Worm (Caenorhabditis elegans) whole organism, young adult: ENCODE results near the gene C07A9.10.

Experiments used
- Y53G8AR.9 ChIP-seq: fragments of 200-800 bp; sonication (Bioruptor generic); conservative IDR thresholded peaks from 2 replicates; pipeline ENCODE4 v1.3.6; 2022; ENCODE audit warnings: missing genetic modification reagents, missing genetic modification characterization, missing compliant biosample characterization
- Y79H2A.3 ChIP-seq: fragments of 200-800 bp; sonication (Bioruptor generic); conservative IDR thresholded peaks from 2 replicates; pipeline ENCODE4 v1.3.6; 2022; ENCODE audit warnings: missing genetic modification reagents, missing genetic modification characterization, missing compliant biosample characterization
- attf-3 ChIP-seq: fragments of 200-800 bp; sonication (Bioruptor generic); conservative IDR thresholded peaks from 2 replicates; pipeline ENCODE4 v1.3.6; 2022; ENCODE audit warnings: missing genetic modification reagents, missing genetic modification characterization, missing compliant biosample characterization
- ceh-100 ChIP-seq: fragments of 200-800 bp; sonication (Bioruptor generic); IDR thresholded peaks from 2 replicates; pipeline ENCODE4 v1.3.6; 2022; ENCODE audit warnings: missing genetic modification reagents, missing genetic modification characterization, missing compliant biosample characterization
- him-1 ChIP-seq: sonication (generic microtip); optimal IDR thresholded peaks from 2 replicates; lab custom pipeline; 2016; ENCODE audit warnings: missing genotype, missing genetic modification reagents, missing genetic modification characterization, missing compliant biosample characterization
- snpc-4 ChIP-seq, 5 experiments: fragments of 150-350 bp in 1 of 5; sonication (generic microtip) in 4 of 5; optimal IDR thresholded peaks; 2 replicates each; lab custom pipeline; 2014 to 2018; ENCODE audit warnings: missing genetic modification characterization in 5 of 5, missing biosample characterization in 3 of 5, antibody characterized with exemption in 2 of 5, mild to moderate bottlenecking in 2 of 5, missing compliant biosample characterization in 2 of 5, missing genotype in 2 of 5, moderate library complexity in 2 of 5, missing genetic modification reagents in 1 of 5
- xnd-1 ChIP-seq: sonication (generic microtip); optimal IDR thresholded peaks from 2 replicates; lab custom pipeline; 2016; ENCODE audit warnings: missing genotype, missing genetic modification reagents, missing genetic modification characterization, missing compliant biosample characterization

DNA sequence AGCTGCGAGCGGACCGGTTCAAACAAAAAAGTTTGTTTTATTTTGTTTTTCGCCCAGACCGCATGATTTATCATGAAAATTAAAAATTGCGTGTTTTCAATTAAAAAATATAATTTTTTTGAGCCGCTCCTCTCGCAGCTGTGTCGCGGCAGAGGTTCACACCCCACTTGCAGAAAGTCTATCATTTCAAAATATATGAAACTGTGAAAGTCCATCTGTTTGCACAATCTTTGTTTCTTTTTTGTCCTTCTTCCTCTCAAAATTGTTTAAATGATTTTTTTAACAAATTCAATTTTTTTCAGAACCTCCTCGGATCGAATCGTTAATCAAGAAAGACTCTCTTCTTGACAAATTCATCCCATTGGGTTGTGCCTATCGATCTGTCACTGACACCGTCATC lies 13.7 kb upstream of the C07A9.10 start, which contains the start of gene tlk-1:
- TF ChIP-seq attf-3 (GFP tag; lab: Robert Waterston, UW) (no peak), Y53G8AR.9 (no peak), ceh-100 (GFP tag; lab: Robert Waterston, UW) (no peak), him-1 (tag; lab: Kevin White, UChicago) (no peak), snpc-4 (GFP tag; optimal IDR thresholded peaks at IDR 0.05; lab: Kevin White, UChicago) (no peak), snpc-4 (tag; optimal IDR thresholded peaks at IDR 0.05; lab: Kevin White, UChicago) (no peak), Y79H2A.3 (GFP tag; lab: Robert Waterston, UW) (no peak), xnd-1 (tag; lab: Kevin White, UChicago) (no peak)
